Worm (Caenorhabditis elegans) whole organism, young adult: ENCODE data around the gene spp-14.

ENCODE experiments used
- C06A6.2 ChIP-seq: fragments of 200-800 bp; sonication (Bioruptor generic); conservative IDR thresholded peaks from 2 replicates; pipeline ENCODE4 v1.3.6; 2022; ENCODE audit warnings: missing genetic modification characterization, missing compliant biosample characterization
- C17E4.6 ChIP-seq: fragments of 200-800 bp; sonication (Bioruptor generic); IDR thresholded peaks from 2 replicates; pipeline ENCODE4 v1.3.6; 2022; ENCODE audit warnings: missing genetic modification reagents, missing genetic modification characterization, missing compliant biosample characterization
- F22D6.2 ChIP-seq: sonication (generic microtip); optimal IDR thresholded peaks from 2 replicates; lab custom pipeline; 2016; ENCODE audit warnings: mild to moderate bottlenecking, missing genetic modification characterization, missing compliant biosample characterization
- F23B12.7 ChIP-seq: sonication (generic microtip); optimal IDR thresholded peaks from 2 replicates; lab custom pipeline; 2017; ENCODE audit warnings: missing genetic modification characterization, mild to moderate bottlenecking, missing compliant biosample characterization, antibody characterized with exemption, moderate library complexity; ENCODE audit not compliant: insufficient read depth
- F37B4.10 ChIP-seq: fragments of 200-800 bp; sonication (Bioruptor generic); IDR thresholded peaks from 2 replicates; pipeline ENCODE4 v1.3.6; 2022; ENCODE audit warnings: missing genetic modification characterization, missing compliant biosample characterization
- F52B5.7 ChIP-seq: sonication (generic microtip); optimal IDR thresholded peaks from 2 replicates; lab custom pipeline; 2016; ENCODE audit warnings: mild to moderate bottlenecking, missing genetic modification characterization, missing compliant biosample characterization
- K12H6.12 ChIP-seq: fragments of 200-800 bp; sonication (Bioruptor generic); optimal IDR thresholded peaks from 2 replicates; lab custom pipeline; 2018; ENCODE audit warnings: mild to moderate bottlenecking, missing genetic modification characterization, missing compliant biosample characterization
- Y53F4B.3 ChIP-seq: fragments of 200-800 bp; sonication (Bioruptor generic); IDR thresholded peaks from 2 replicates; pipeline ENCODE4 v1.3.6; 2022; ENCODE audit warnings: missing genetic modification reagents, missing genetic modification characterization, missing compliant biosample characterization
- Y53G8AR.9 ChIP-seq: fragments of 200-800 bp; sonication (Bioruptor generic); conservative IDR thresholded peaks from 2 replicates; pipeline ENCODE4 v1.3.6; 2022; ENCODE audit warnings: missing genetic modification reagents, missing genetic modification characterization, missing compliant biosample characterization
- Y67H2A.10 ChIP-seq: fragments of 200-800 bp; sonication (Bioruptor generic); conservative IDR thresholded peaks from 2 replicates; pipeline ENCODE4 v1.3.6; 2022; ENCODE audit warnings: missing genetic modification reagents, missing genetic modification characterization, missing compliant biosample characterization
- Y79H2A.3 ChIP-seq: fragments of 200-800 bp; sonication (Bioruptor generic); conservative IDR thresholded peaks from 2 replicates; pipeline ENCODE4 v1.3.6; 2022; ENCODE audit warnings: missing genetic modification reagents, missing genetic modification characterization, missing compliant biosample characterization
- athp-1 ChIP-seq: sonication (generic microtip); optimal IDR thresholded peaks from 2 replicates; lab custom pipeline; 2017; ENCODE audit warnings: mild to moderate bottlenecking, missing genetic modification characterization, missing compliant biosample characterization
- ceh-100 ChIP-seq: fragments of 200-800 bp; sonication (Bioruptor generic); IDR thresholded peaks from 2 replicates; pipeline ENCODE4 v1.3.6; 2022; ENCODE audit warnings: missing genetic modification reagents, missing genetic modification characterization, missing compliant biosample characterization
- ceh-58 ChIP-seq: fragments of 200-800 bp; sonication (Bioruptor generic); IDR thresholded peaks from 2 replicates; pipeline ENCODE4 v1.3.6; 2022; ENCODE audit warnings: missing genetic modification characterization, missing compliant biosample characterization
- dpff-1 ChIP-seq: sonication (generic microtip); optimal IDR thresholded peaks from 2 replicates; lab custom pipeline; 2017; ENCODE audit warnings: mild to moderate bottlenecking, missing genetic modification characterization, missing compliant biosample characterization
- egl-18 ChIP-seq: fragments of 200-800 bp; sonication (Bioruptor generic); IDR thresholded peaks from 2 replicates; pipeline ENCODE4 v1.3.6; 2022; ENCODE audit warnings: missing genetic modification reagents, missing genetic modification characterization, missing compliant biosample characterization
- egrh-3 ChIP-seq: fragments of 200-800 bp; sonication (Bioruptor generic); IDR thresholded peaks from 2 replicates; pipeline ENCODE4 v1.3.6; 2022; ENCODE audit warnings: missing genetic modification reagents, missing genetic modification characterization, missing compliant biosample characterization
- ekl-4 ChIP-seq: fragments of 200-800 bp; sonication (Bioruptor generic); IDR thresholded peaks from 2 replicates; pipeline ENCODE4 v1.3.6; 2022; ENCODE audit warnings: missing genetic modification reagents, missing genetic modification characterization, missing compliant biosample characterization
- fkh-3 ChIP-seq: sonication (generic microtip); optimal IDR thresholded peaks from 2 replicates; lab custom pipeline; 2016; ENCODE audit warnings: mild to moderate bottlenecking, missing genetic modification characterization, missing compliant biosample characterization
- him-1 ChIP-seq: sonication (generic microtip); optimal IDR thresholded peaks from 2 replicates; lab custom pipeline; 2016; ENCODE audit warnings: missing genotype, missing genetic modification reagents, missing genetic modification characterization, missing compliant biosample characterization
- hlh-26 ChIP-seq: fragments of 200-800 bp; sonication (Bioruptor generic); conservative IDR thresholded peaks from 2 replicates; pipeline ENCODE4 v1.3.6; 2022; ENCODE audit warnings: missing genetic modification reagents, missing genetic modification characterization, missing compliant biosample characterization
- hmg-20 ChIP-seq: fragments of 200-800 bp; sonication (Bioruptor generic); IDR thresholded peaks from 2 replicates; pipeline ENCODE4 v1.3.6; 2022; ENCODE audit warnings: missing genetic modification reagents, missing genetic modification characterization, missing compliant biosample characterization
- lag-1 ChIP-seq: fragments of 200-800 bp; sonication (Bioruptor generic); IDR thresholded peaks from 2 replicates; pipeline ENCODE4 v1.3.6; 2022; ENCODE audit warnings: missing genetic modification reagents, missing genetic modification characterization, missing compliant biosample characterization
- let-526 ChIP-seq: fragments of 200-800 bp; sonication (Bioruptor generic); IDR thresholded peaks from 2 replicates; pipeline ENCODE4 v1.3.6; 2022; ENCODE audit warnings: missing genetic modification reagents, missing genetic modification characterization, missing compliant biosample characterization
- let-607 ChIP-seq, 2 experiments: fragments of 200-800 bp in 1 of 2; sonication (Bioruptor generic) in 1 of 2; sonication (generic microtip) in 1 of 2; optimal IDR thresholded peaks; 2 replicates each; lab custom pipeline; 2016 to 2018; ENCODE audit warnings: mild to moderate bottlenecking in 2 of 2, missing compliant biosample characterization in 2 of 2, missing genetic modification characterization in 2 of 2, moderate library complexity in 2 of 2, missing genotype in 1 of 2
- lin-40 ChIP-seq: sonication (generic microtip); optimal IDR thresholded peaks from 2 replicates; lab custom pipeline; 2016; ENCODE audit warnings: missing genetic modification characterization, mild to moderate bottlenecking, missing compliant biosample characterization, missing genotype, missing genetic modification reagents
- lsy-27 ChIP-seq: sonication (generic microtip); optimal IDR thresholded peaks from 2 replicates; lab custom pipeline; 2017; ENCODE audit warnings: missing genetic modification characterization, mild to moderate bottlenecking, missing compliant biosample characterization, antibody characterized with exemption, missing genotype, borderline replicate concordance; ENCODE audit not compliant: insufficient read depth
- mes-4 ChIP-seq: sonication (generic microtip); optimal IDR thresholded peaks from 2 replicates; lab custom pipeline; 2016; ENCODE audit warnings: missing genotype, missing genetic modification characterization, missing compliant biosample characterization
- mxl-1 ChIP-seq: sonication (generic microtip); optimal IDR thresholded peaks from 2 replicates; lab custom pipeline; 2016; ENCODE audit warnings: missing genetic modification characterization, missing compliant biosample characterization
- nfya-2 ChIP-seq: fragments of 200-800 bp; sonication (Bioruptor generic); IDR thresholded peaks from 2 replicates; pipeline ENCODE4 v1.3.6; 2022; ENCODE audit warnings: missing genetic modification reagents, missing genetic modification characterization, missing compliant biosample characterization
- nhr-27 ChIP-seq: fragments of 200-800 bp; sonication (Bioruptor generic); optimal IDR thresholded peaks from 2 replicates; lab custom pipeline; 2018; ENCODE audit warnings: mild to moderate bottlenecking, missing genetic modification characterization, moderate library complexity, missing compliant biosample characterization
- nhr-80 ChIP-seq: sonication (generic microtip); optimal IDR thresholded peaks from 2 replicates; lab custom pipeline; 2016; ENCODE audit warnings: missing genetic modification characterization, missing compliant biosample characterization
- nhr-90 ChIP-seq: sonication (generic microtip); optimal IDR thresholded peaks from 2 replicates; lab custom pipeline; 2016; ENCODE audit warnings: missing genotype, mild to moderate bottlenecking, missing genetic modification characterization, missing compliant biosample characterization
- rcor-1 ChIP-seq: fragments of 200-800 bp; sonication (Bioruptor generic); IDR thresholded peaks from 2 replicates; pipeline ENCODE4 v1.3.6; 2022; ENCODE audit warnings: missing genetic modification reagents, missing genetic modification characterization, missing compliant biosample characterization
- sdz-38 ChIP-seq: sonication (generic microtip); optimal IDR thresholded peaks from 2 replicates; lab custom pipeline; 2016; ENCODE audit warnings: missing genotype, missing genetic modification characterization, missing compliant biosample characterization
- tbp1 ChIP-seq: fragments of 200-800 bp; sonication (Bioruptor generic); optimal IDR thresholded peaks from 2 replicates; lab custom pipeline; 2018; ENCODE audit warnings: mild to moderate bottlenecking, missing genetic modification characterization, missing compliant biosample characterization
- zfh-2 ChIP-seq: fragments of 200-800 bp; sonication (Bioruptor generic); conservative IDR thresholded peaks from 2 replicates; pipeline ENCODE4 v1.3.6; 2022; ENCODE audit warnings: missing genetic modification reagents, missing genetic modification characterization, missing compliant biosample characterization
- ztf-3 ChIP-seq: fragments of 200-800 bp; sonication (Bioruptor generic); optimal IDR thresholded peaks from 2 replicates; lab custom pipeline; 2018; ENCODE audit warnings: mild to moderate bottlenecking, missing genetic modification characterization, missing compliant biosample characterization
- ztf-6 ChIP-seq: fragments of 200-800 bp; sonication (Bioruptor generic); IDR thresholded peaks from 2 replicates; pipeline ENCODE4 v1.3.6; 2022; ENCODE audit warnings: missing genetic modification reagents, missing genetic modification characterization, missing compliant biosample characterization

spp-14 gene

DNA sequence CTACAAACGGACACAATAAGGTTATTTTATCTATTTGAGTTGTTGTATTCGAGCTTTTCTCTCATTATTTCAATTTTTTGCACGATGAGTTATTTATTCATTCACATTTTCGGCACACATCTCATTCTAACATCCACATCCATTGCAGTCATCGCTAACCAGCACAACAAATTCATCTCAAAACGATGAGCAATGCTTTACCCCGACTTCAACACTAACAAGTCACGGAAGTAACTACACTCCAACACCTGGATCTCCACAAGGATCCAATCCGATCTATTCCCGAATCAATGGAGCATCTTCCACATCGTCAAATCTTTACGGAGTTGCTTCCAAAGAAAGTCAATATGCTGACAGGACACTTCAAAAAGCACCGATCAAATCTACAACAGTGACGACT is 1.7 kb upstream of the spp-14 start:
- TF ChIP-seq him-1 (tag; lab: Kevin White, UChicago): no peak
- TF ChIP-seq ztf-3 (GFP tag; lab: Kevin White, UChicago): no peak
- TF ChIP-seq Y53G8AR.9 (GFP tag; lab: Robert Waterston, UW): no peak
- no peak for TF ChIP-seq Y53F4B.3 (GFP tag; lab: Robert Waterston, UW)
- no peak for TF ChIP-seq zfh-2
- no peak for TF ChIP-seq Y67H2A.10 (GFP tag; lab: Robert Waterston, UW)
- no peak for TF ChIP-seq Y79H2A.3
- TF ChIP-seq lsy-27: no peak
- no peak for TF ChIP-seq F52B5.7 (tag; lab: Kevin White, UChicago)
- no peak for TF ChIP-seq C17E4.6 (GFP tag; lab: Robert Waterston, UW)
- TF ChIP-seq athp-1 (tag; lab: Kevin White, UChicago): no peak
- TF ChIP-seq ceh-58: no peak
- no peak for TF ChIP-seq ztf-6 (GFP tag; lab: Robert Waterston, UW)
- TF ChIP-seq F23B12.7 (tag; lab: Kevin White, UChicago): no peak
- no peak for TF ChIP-seq lin-40 (tag; lab: Kevin White, UChicago)
- no peak for TF ChIP-seq F37B4.10 (GFP tag; lab: Robert Waterston, UW)
- no peak for TF ChIP-seq egrh-3 (GFP tag; lab: Robert Waterston, UW)
- TF ChIP-seq F22D6.2 (tag; lab: Kevin White, UChicago): no peak
- no peak for TF ChIP-seq ekl-4 (GFP tag; lab: Robert Waterston, UW)
- no peak for TF ChIP-seq nhr-90 (tag; lab: Kevin White, UChicago)

DNA sequence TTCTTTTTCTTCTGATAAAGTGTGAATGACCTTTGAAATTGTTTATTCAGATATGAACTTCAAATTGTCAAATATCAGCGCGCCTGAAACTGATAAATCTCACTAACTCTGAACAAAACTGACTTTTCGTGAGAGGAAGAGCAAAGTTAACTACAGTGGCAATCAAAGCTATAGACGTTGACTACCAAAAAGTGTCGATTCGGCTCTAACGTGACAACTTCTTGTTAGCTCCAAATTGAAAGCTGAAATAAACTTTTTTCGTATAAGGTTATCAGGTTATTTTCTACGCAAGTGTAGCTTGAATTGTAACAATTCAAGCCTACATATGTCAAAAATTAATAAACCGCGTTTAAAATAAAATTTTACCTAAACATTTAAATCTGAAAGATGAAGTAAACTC is 572 bp downstream of the spp-14 start:
- TF ChIP-seq dpff-1 (tag; lab: Kevin White, UChicago): no peak
- TF ChIP-seq fkh-3: no peak
- no peak for TF ChIP-seq tbp1 (GFP tag; lab: Kevin White, UChicago)
- no peak for TF ChIP-seq K12H6.12 (tag; lab: Kevin White, UChicago)
- TF ChIP-seq hmg-20 (GFP tag; lab: Robert Waterston, UW): no peak
- TF ChIP-seq egl-18: no peak
- TF ChIP-seq mxl-1 (tag; lab: Kevin White, UChicago): no peak
- TF ChIP-seq nhr-27 (tag; lab: Kevin White, UChicago): no peak
- no peak for TF ChIP-seq nfya-2 (GFP tag; lab: Robert Waterston, UW)
- no peak for TF ChIP-seq lag-1 (GFP tag; lab: Robert Waterston, UW)
- no peak for TF ChIP-seq C06A6.2 (GFP tag; lab: Robert Waterston, UW)
- TF ChIP-seq hlh-26 (GFP tag; lab: Robert Waterston, UW): no peak
- TF ChIP-seq F22D6.2 (tag; lab: Kevin White, UChicago): no peak
- TF ChIP-seq let-526: no peak
- no peak for TF ChIP-seq him-1 (tag; lab: Kevin White, UChicago)
- no peak for TF ChIP-seq sdz-38 (tag; lab: Kevin White, UChicago)
- TF ChIP-seq nhr-90 (tag; lab: Kevin White, UChicago): no peak
- TF ChIP-seq mes-4 (tag; lab: Kevin White, UChicago): no peak
- TF ChIP-seq ceh-100 (GFP tag; lab: Robert Waterston, UW): no peak

DNA sequence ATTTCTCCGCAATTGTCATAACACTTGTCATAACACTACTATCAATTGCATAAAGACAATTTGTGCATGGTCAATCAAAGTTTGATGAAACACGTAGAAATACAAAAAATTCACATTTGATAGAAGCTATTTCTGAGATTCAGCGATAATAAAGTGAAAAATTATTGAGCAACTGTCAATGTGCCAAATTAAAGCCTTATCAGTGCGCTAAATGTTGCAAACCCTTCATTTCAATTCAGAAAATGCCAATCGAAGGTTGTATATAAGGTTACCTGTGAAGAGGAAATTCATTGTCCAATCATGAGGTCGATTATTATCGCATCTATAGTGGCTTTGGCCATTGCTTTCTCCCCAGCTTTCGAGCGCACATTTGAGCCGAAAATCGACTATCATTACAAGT is 1.8 kb downstream of the spp-14 start, which contains the start of gene vit-1:
Gene vit-1 (plus strand): TSS at position 289 of the 400 bp plus-strand sequence.
- TF ChIP-seq tbp1 (GFP tag; lab: Kevin White, UChicago) (peak; percentile 14), rcor-1 (GFP tag; lab: Robert Waterston, UW) (no peak), let-607 (tag; optimal IDR thresholded peaks at IDR 0.05; lab: Kevin White, UChicago) (peak; percentile 11 to 30), nhr-80 (tag; lab: Kevin White, UChicago) (peak; percentile 74)
- TF ChIP-seq, all 124 proteins: peak for 3
